In genomic region chr3R:29802753-29803313, dm6 we compare ENCODE assay signal across 1 fruit fly cellular context.
TF ChIP-seq lines count a peak whose summit lies in the region.

Etfb (minus strand) TSS chr3R:29802945.
CG7789 (plus strand) TSS chr3R:29803196.

TF ChIP-seq in whole organism, embryonic, 481 proteins besides CTCF, POLR2A, EP300 and RAD21 (continued from another document and continues in another):
- TF ChIP-seq repo (GFP tag; optimal IDR thresholded peaks at IDR 0.05; lab: Kevin White, UChicago) (peak; percentile 54), CG3065 (GFP tag; optimal IDR thresholded peaks at IDR 0.05; lab: Kevin White, UChicago) (no peak), Trl (optimal IDR thresholded peaks at IDR 0.05; lab: Kevin White, UChicago) (no peak), Trl (GFP tag; optimal IDR thresholded peaks at IDR 0.05; lab: Kevin White, UChicago) (peak; percentile 67), nmo (GFP tag; optimal IDR thresholded peaks at IDR 0.05; lab: Kevin White, UChicago) (peak; percentile 84), CG30431 (GFP tag; optimal IDR thresholded peaks at IDR 0.05; lab: Kevin White, UChicago) (peak; percentile 39), CG12942 (GFP tag; optimal IDR thresholded peaks at IDR 0.05; lab: Kevin White, UChicago) (peak; percentile 59), pzg (GFP tag; optimal IDR thresholded peaks at IDR 0.05; lab: Kevin White, UChicago) (peak; percentile 76), Bgb (GFP tag; IDR thresholded peaks at IDR 0.05; lab: Robert Waterston, UW; ENCODE audit: partially characterized antibody) (peak; percentile 86), CG2116 (GFP tag; optimal IDR thresholded peaks at IDR 0.05; lab: Kevin White, UChicago) (peak; percentile 91), ERR (GFP tag; optimal IDR thresholded peaks at IDR 0.05; lab: Kevin White, UChicago) (peak; percentile 29), tx (GFP tag; optimal IDR thresholded peaks at IDR 0.05; lab: Kevin White, UChicago) (peak; percentile 75), D19A (tag; optimal IDR thresholded peaks at IDR 0.05; lab: Kevin White, UChicago) (no peak), TFAM (GFP tag; optimal IDR thresholded peaks at IDR 0.05; lab: Kevin White, UChicago) (no peak), NC2α (GFP tag; optimal IDR thresholded peaks at IDR 0.05; lab: Kevin White, UChicago) (no peak), Poxn (GFP tag; IDR thresholded peaks at IDR 0.05; lab: Robert Waterston, UW) (peak; percentile 40; the same call in 1 of the 2 replicates), CG4282 (GFP tag; optimal IDR thresholded peaks at IDR 0.05; lab: Kevin White, UChicago) (peak; percentile 58), prd (optimal IDR thresholded peaks at IDR 0.05; lab: Kevin White, UChicago) (no peak), prd (GFP tag; IDR thresholded peaks at IDR 0.05; lab: Robert Waterston, UW) (peak; percentile 80), Vsx1 (GFP tag; optimal IDR thresholded peaks at IDR 0.05; lab: Kevin White, UChicago) (no peak), cg (GFP tag; optimal IDR thresholded peaks at IDR 0.05; lab: Kevin White, UChicago) (no peak), fu2 (GFP tag; optimal IDR thresholded peaks at IDR 0.05; lab: Kevin White, UChicago) (peak; percentile 71), emc (GFP tag; optimal IDR thresholded peaks at IDR 0.05; lab: Kevin White, UChicago) (peak; percentile 12), tna (GFP tag; IDR thresholded peaks at IDR 0.05; lab: Robert Waterston, UW; ENCODE audit: partially characterized antibody) (no peak), Hr3 (GFP tag; optimal IDR thresholded peaks at IDR 0.05; lab: Kevin White, UChicago) (peak; percentile 74), CG14710 (tag; optimal IDR thresholded peaks at IDR 0.05; lab: Kevin White, UChicago) (peak; percentile 61), dan (GFP tag; IDR thresholded peaks at IDR 0.05; lab: Robert Waterston, UW) (no peak), CG17359 (tag; optimal IDR thresholded peaks at IDR 0.05; lab: Kevin White, UChicago) (peak; percentile 39), NFAT (GFP tag; IDR thresholded peaks at IDR 0.05; lab: Robert Waterston, UW) (peak; percentile 79; the same call in 1 of the 2 replicates), CG12659 (GFP tag; optimal IDR thresholded peaks at IDR 0.05; lab: Kevin White, UChicago) (peak; percentile 86), Sin3A (optimal IDR thresholded peaks at IDR 0.05; lab: Kevin White, UChicago) (peak; percentile 69), wdn (GFP tag; IDR thresholded peaks at IDR 0.05; lab: Robert Waterston, UW) (peak; percentile 62), CG31388 (GFP tag; optimal IDR thresholded peaks at IDR 0.05; lab: Kevin White, UChicago) (no peak), CG4617 (GFP tag; optimal IDR thresholded peaks at IDR 0.05; lab: Kevin White, UChicago; ENCODE audit: borderline replicate concordance) (peak; percentile 91), Hmx (GFP tag; optimal IDR thresholded peaks at IDR 0.05; lab: Kevin White, UChicago) (no peak), CG13123 (GFP tag; optimal IDR thresholded peaks at IDR 0.05; lab: Kevin White, UChicago) (no peak), CG7987 (GFP tag; optimal IDR thresholded peaks at IDR 0.05; lab: Kevin White, UChicago) (no peak), CG10543 (GFP tag; optimal IDR thresholded peaks at IDR 0.05; lab: Kevin White, UChicago) (peak; percentile 68), Fer3 (tag; optimal IDR thresholded peaks at IDR 0.05; lab: Kevin White, UChicago) (peak; percentile 78), vfl (GFP tag; optimal IDR thresholded peaks at IDR 0.05; lab: Kevin White, UChicago) (peak; percentile 70), Rx (GFP tag; IDR thresholded peaks at IDR 0.05; lab: Robert Waterston, UW) (peak; percentile 48; the same call in 1 of the 2 replicates), sr (GFP tag; IDR thresholded peaks at IDR 0.05; lab: Robert Waterston, UW) (no peak), crp (GFP tag; optimal IDR thresholded peaks at IDR 0.05; lab: Kevin White, UChicago) (peak; percentile 37 to 94), sug (tag; optimal IDR thresholded peaks at IDR 0.05; lab: Kevin White, UChicago) (no peak), maf-S (GFP tag; optimal IDR thresholded peaks at IDR 0.05; lab: Kevin White, UChicago) (peak; percentile 65), otp (GFP tag; IDR thresholded peaks at IDR 0.05; lab: Robert Waterston, UW) (peak; percentile 61; the same call in 2 of the 3 replicates), Doc2 (GFP tag; IDR thresholded peaks at IDR 0.05; lab: Robert Waterston, UW) (no peak), CG10274 (GFP tag; optimal IDR thresholded peaks at IDR 0.05; lab: Kevin White, UChicago) (no peak), CG17802 (tag; optimal IDR thresholded peaks at IDR 0.05; lab: Kevin White, UChicago) (no peak), pita (GFP tag; optimal IDR thresholded peaks at IDR 0.05; lab: Kevin White, UChicago) (no peak), CG9817 (tag; optimal IDR thresholded peaks at IDR 0.05; lab: Kevin White, UChicago) (peak; percentile 85), HLH4C (GFP tag; IDR thresholded peaks at IDR 0.05; lab: Robert Waterston, UW; ENCODE audit: partially characterized antibody) (peak; percentile 65), gt (GFP tag; IDR thresholded peaks at IDR 0.05; lab: Robert Waterston, UW) (no peak), pnt (GFP tag; optimal IDR thresholded peaks at IDR 0.05; lab: Kevin White, UChicago) (peak; percentile 55), jigr1 (GFP tag; IDR thresholded peaks at IDR 0.05; lab: Robert Waterston, UW) (0 out of 3 replicates have a peak, but pooled peaks have one; percentile 30), chn (GFP tag; optimal IDR thresholded peaks at IDR 0.05; lab: Kevin White, UChicago) (peak; percentile 51), CG15601 (tag; optimal IDR thresholded peaks at IDR 0.05; lab: Kevin White, UChicago) (no peak), H2.0 (GFP tag; IDR thresholded peaks at IDR 0.05; lab: Robert Waterston, UW) (peak; percentile 71), lbe (GFP tag; optimal IDR thresholded peaks at IDR 0.05; lab: Kevin White, UChicago) (no peak), CG16813 (GFP tag; IDR thresholded peaks at IDR 0.05; lab: Robert Waterston, UW; ENCODE audit: partially characterized antibody) (peak; percentile 82), klu (GFP tag; IDR thresholded peaks at IDR 0.05; lab: Robert Waterston, UW) (peak; percentile 70), Atf-2 (GFP tag; optimal IDR thresholded peaks at IDR 0.05; lab: Kevin White, UChicago) (peak; percentile 55), CG10431 (GFP tag; optimal IDR thresholded peaks at IDR 0.05; lab: Kevin White, UChicago) (peak; percentile 20), HLHmδ (GFP tag; optimal IDR thresholded peaks at IDR 0.05; lab: Kevin White, UChicago) (no peak), CG2129 (GFP tag; IDR thresholded peaks at IDR 0.05; lab: Robert Waterston, UW; ENCODE audit: partially characterized antibody) (peak; percentile 81), CG34422 (GFP tag; IDR thresholded peaks at IDR 0.05; lab: Robert Waterston, UW) (peak; percentile 93), Asciz (GFP tag; optimal IDR thresholded peaks at IDR 0.05; lab: Kevin White, UChicago) (no peak), CG8388 (GFP tag; optimal IDR thresholded peaks at IDR 0.05; lab: Kevin White, UChicago) (peak; percentile 52), CG11723 (GFP tag; optimal IDR thresholded peaks at IDR 0.05; lab: Kevin White, UChicago) (no peak), sqz (GFP tag; optimal IDR thresholded peaks at IDR 0.05; lab: Kevin White, UChicago) (no peak), CG10321 (GFP tag; IDR thresholded peaks at IDR 0.05; lab: Robert Waterston, UW) (peak; percentile 54), zen2 (GFP tag; IDR thresholded peaks at IDR 0.05; lab: Robert Waterston, UW; ENCODE audit: partially characterized antibody) (peak; percentile 35; the same call in 1 of the 3 replicates), Hand (GFP tag; optimal IDR thresholded peaks at IDR 0.05; lab: Kevin White, UChicago) (no peak), MESR4 (GFP tag; optimal IDR thresholded peaks at IDR 0.05; lab: Kevin White, UChicago) (peak; percentile 64), CG15269 (tag; optimal IDR thresholded peaks at IDR 0.05; lab: Kevin White, UChicago) (no peak), pfk (GFP tag; optimal IDR thresholded peaks at IDR 0.05; lab: Kevin White, UChicago) (no peak), unpg (GFP tag; optimal IDR thresholded peaks at IDR 0.05; lab: Kevin White, UChicago) (no peak), jing (GFP tag; optimal IDR thresholded peaks at IDR 0.05; lab: Kevin White, UChicago) (no peak), CG34376 (GFP tag; optimal IDR thresholded peaks at IDR 0.05; lab: Kevin White, UChicago) (peak; percentile 80), CG14965 (GFP tag; optimal IDR thresholded peaks at IDR 0.05; lab: Kevin White, UChicago; ENCODE audit: borderline replicate concordance) (no peak), CG7963 (GFP tag; IDR thresholded peaks at IDR 0.05; lab: Robert Waterston, UW; ENCODE audit: partially characterized antibody) (no peak), Hmr (GFP tag; optimal IDR thresholded peaks at IDR 0.05; lab: Kevin White, UChicago) (no peak), pum (GFP tag; optimal IDR thresholded peaks at IDR 0.05; lab: Kevin White, UChicago) (peak; percentile 57), stc (GFP tag; IDR thresholded peaks at IDR 0.05; lab: Robert Waterston, UW) (peak; percentile 69), wor (GFP tag; IDR thresholded peaks at IDR 0.05; lab: Robert Waterston, UW) (peak; percentile 43; the same call in 1 of the 2 replicates), Oli (tag; optimal IDR thresholded peaks at IDR 0.05; lab: Kevin White, UChicago) (peak; percentile 62), bigmax (GFP tag; optimal IDR thresholded peaks at IDR 0.05; lab: Kevin White, UChicago) (no peak), HHEX (GFP tag; optimal IDR thresholded peaks at IDR 0.05; lab: Kevin White, UChicago) (peak; percentile 57), onecut (GFP tag; IDR thresholded peaks at IDR 0.05; lab: Robert Waterston, UW) (peak; percentile 57), Mad (GFP tag; optimal IDR thresholded peaks at IDR 0.05; lab: Kevin White, UChicago) (peak; percentile 60), Mrtf (GFP tag; IDR thresholded peaks at IDR 0.05; lab: Robert Waterston, UW) (peak; percentile 61; the same call in 2 of the 3 replicates), CG3163 (GFP tag; optimal IDR thresholded peaks at IDR 0.05; lab: Kevin White, UChicago) (peak; percentile 63), CG18764 (GFP tag; optimal IDR thresholded peaks at IDR 0.05; lab: Kevin White, UChicago) (peak; percentile 11), Max (GFP tag; optimal IDR thresholded peaks at IDR 0.05; lab: Kevin White, UChicago) (peak; percentile 29), zfh2 (GFP tag; optimal IDR thresholded peaks at IDR 0.05; lab: Kevin White, UChicago) (peak; percentile 87), CG6854 (GFP tag; optimal IDR thresholded peaks at IDR 0.05; lab: Kevin White, UChicago) (peak; percentile 0), mam (GFP tag; optimal IDR thresholded peaks at IDR 0.05; lab: Kevin White, UChicago) (peak; percentile 83), tap (tag; optimal IDR thresholded peaks at IDR 0.05; lab: Kevin White, UChicago) (no peak), sisA (GFP tag; IDR thresholded peaks at IDR 0.05; lab: Robert Waterston, UW) (peak; percentile 78), row (GFP tag; IDR thresholded peaks at IDR 0.05; lab: Robert Waterston, UW) (peak; percentile 93), Antp (GFP tag; optimal IDR thresholded peaks at IDR 0.05; lab: Kevin White, UChicago) (peak; percentile 82), C15 (GFP tag; IDR thresholded peaks at IDR 0.05; lab: Robert Waterston, UW) (peak; percentile 78), CG13424 (tag; optimal IDR thresholded peaks at IDR 0.05; lab: Kevin White, UChicago) (peak; percentile 84), CG14860 (GFP tag; IDR thresholded peaks at IDR 0.05; lab: Robert Waterston, UW; ENCODE audit: partially characterized antibody) (peak; percentile 70), lola (GFP tag; optimal IDR thresholded peaks at IDR 0.05; lab: Kevin White, UChicago) (peak in 1 of 3 experiments; percentile 43), grau (tag; optimal IDR thresholded peaks at IDR 0.05; lab: Kevin White, UChicago) (peak; percentile 76), ham (GFP tag; IDR thresholded peaks at IDR 0.05; lab: Robert Waterston, UW) (peak; percentile 53; the same call in 1 of the 2 replicates), CG31365 (tag; optimal IDR thresholded peaks at IDR 0.05; lab: Kevin White, UChicago) (no peak), gem (tag; optimal IDR thresholded peaks at IDR 0.05; lab: Kevin White, UChicago) (no peak), grn (GFP tag; optimal IDR thresholded peaks at IDR 0.05; lab: Kevin White, UChicago) (peak; percentile 56), seq (GFP tag; IDR thresholded peaks at IDR 0.05; lab: Robert Waterston, UW) (peak; percentile 50), YL-1 (GFP tag; optimal IDR thresholded peaks at IDR 0.05; lab: Kevin White, UChicago) (peak; percentile 94), CG13775 (GFP tag; optimal IDR thresholded peaks at IDR 0.05; lab: Kevin White, UChicago) (peak; percentile 83), hth (optimal IDR thresholded peaks at IDR 0.05; lab: Kevin White, UChicago) (no peak), salm (tag; optimal IDR thresholded peaks at IDR 0.05; lab: Kevin White, UChicago) (peak; percentile 31), Lpt (GFP tag; optimal IDR thresholded peaks at IDR 0.05; lab: Kevin White, UChicago) (no peak), corto (GFP tag; optimal IDR thresholded peaks at IDR 0.05; lab: Kevin White, UChicago) (no peak), Bdp1 (GFP tag; optimal IDR thresholded peaks at IDR 0.05; lab: Kevin White, UChicago) (peak; percentile 55), Atf3 (GFP tag; optimal IDR thresholded peaks at IDR 0.05; lab: Kevin White, UChicago) (peak; percentile 64), CG18619 (GFP tag; optimal IDR thresholded peaks at IDR 0.05; lab: Kevin White, UChicago) (peak; percentile 72), Adf1 (GFP tag; IDR thresholded peaks at IDR 0.05; lab: Robert Waterston, UW) (peak; percentile 77), hkb (optimal IDR thresholded peaks at IDR 0.05; lab: Kevin White, UChicago) (peak; percentile 58), hkb (GFP tag; IDR thresholded peaks at IDR 0.05; lab: Robert Waterston, UW) (peak; percentile 81), sens (GFP tag; lab: Kevin White, UChicago) (peak; percentile 96), Rfx (GFP tag; IDR thresholded peaks at IDR 0.05; lab: Robert Waterston, UW) (peak; percentile 81), CG7928 (GFP tag; optimal IDR thresholded peaks at IDR 0.05; lab: Kevin White, UChicago) (no peak), B-H2 (GFP tag; optimal IDR thresholded peaks at IDR 0.05; lab: Kevin White, UChicago) (no peak), kay (GFP tag; optimal IDR thresholded peaks at IDR 0.05; lab: Kevin White, UChicago) (no peak), CG7556 (GFP tag; optimal IDR thresholded peaks at IDR 0.05; lab: Kevin White, UChicago) (no peak), ftz-f1 (GFP tag; optimal IDR thresholded peaks at IDR 0.05; lab: Kevin White, UChicago) (peak; percentile 76), so (GFP tag; IDR thresholded peaks at IDR 0.05; lab: Robert Waterston, UW) (0 out of 3 replicates have a peak, but pooled peaks have one; percentile 8), odd (GFP tag; optimal IDR thresholded peaks at IDR 0.05; lab: Kevin White, UChicago) (no peak)
